Fruit fly (Drosophila melanogaster): Measurements from ENCODE around the gene SF1.

- TF ChIP-seq gsb-n (tag; optimal IDR thresholded peaks at IDR 0.05) = no peak
- TF ChIP-seq ab (GFP tag; optimal IDR thresholded peaks at IDR 0.05) = no peak
- no peak for TF ChIP-seq CG8359 (GFP tag; optimal IDR thresholded peaks at IDR 0.05; ENCODE audit: borderline replicate concordance)
- TF ChIP-seq CG16813 (GFP tag; IDR thresholded peaks at IDR 0.05; ENCODE audit: partially characterized antibody) = no peak
- no peak for TF ChIP-seq her (GFP tag; optimal IDR thresholded peaks at IDR 0.05)
- TF ChIP-seq Dp (GFP tag; optimal IDR thresholded peaks at IDR 0.05) = no peak
- no peak for TF ChIP-seq dati (GFP tag; IDR thresholded peaks at IDR 0.05)
- no peak for TF ChIP-seq fru (optimal IDR thresholded peaks at IDR 0.05)
- no peak for TF ChIP-seq cad (GFP tag; optimal IDR thresholded peaks at IDR 0.05)
- TF ChIP-seq bab2 (GFP tag; optimal IDR thresholded peaks at IDR 0.05) = no peak
- no peak for TF ChIP-seq Poxn (GFP tag; IDR thresholded peaks at IDR 0.05)
Observed at dm6 chr3R:17530400-17530799, 9.8 kb upstream of the SF1 start.
